Worm (Caenorhabditis elegans) whole organism, midembryonic: Measurements from ENCODE around the gene rnf-113.
A peak's percentile ranks its signal among the peaks of the same experiment; 100 is the strongest.

Experiments used
- T22C8.4 ChIP-seq: fragments of 200-800 bp; sonication (Bioruptor generic); IDR thresholded peaks from 2 replicates; pipeline ENCODE4 v1.3.6; 2022; ENCODE audit warnings: missing genetic modification characterization, missing compliant biosample characterization
- cog-1 ChIP-seq: sonication (generic microtip); optimal IDR thresholded peaks from 2 replicates; lab custom pipeline; 2016; ENCODE audit warnings: missing genetic modification characterization, missing compliant biosample characterization
- flt-1 ChIP-seq: fragments of 200-800 bp; sonication (Bioruptor generic); IDR thresholded peaks from 2 replicates; pipeline ENCODE4 v1.3.6; 2022; ENCODE audit warnings: missing genetic modification characterization, missing compliant biosample characterization
- klf-2 ChIP-seq: fragments of 200-800 bp; sonication (Bioruptor generic); conservative IDR thresholded peaks from 2 replicates; pipeline ENCODE4 v1.3.6; 2022; ENCODE audit warnings: missing genetic modification reagents, missing genetic modification characterization, missing compliant biosample characterization
- med-1 ChIP-seq: sonication (generic microtip); optimal IDR thresholded peaks from 2 replicates; lab custom pipeline; 2017; ENCODE audit warnings: missing genetic modification characterization, mild to moderate bottlenecking, missing compliant biosample characterization, antibody characterized with exemption, missing genetic modification reagents; ENCODE audit not compliant: insufficient read depth
- ref-1 ChIP-seq: fragments of 200-800 bp; sonication (Bioruptor generic); conservative IDR thresholded peaks from 2 replicates; pipeline ENCODE4 v1.3.6; 2022; ENCODE audit warnings: missing genetic modification reagents, missing genetic modification characterization, missing compliant biosample characterization
- tab-1 ChIP-seq: fragments of 200-800 bp; sonication (Bioruptor generic); IDR thresholded peaks from 2 replicates; pipeline ENCODE4 v1.3.6; 2022; ENCODE audit warnings: missing genetic modification characterization, missing compliant biosample characterization
- ztf-23 ChIP-seq: fragments of 200-800 bp; sonication (Bioruptor generic); IDR thresholded peaks from 2 replicates; pipeline ENCODE4 v1.3.6; 2022; ENCODE audit warnings: missing genetic modification reagents, missing genetic modification characterization, missing compliant biosample characterization
- ztf-29 ChIP-seq: fragments of 200-800 bp; sonication (Bioruptor generic); IDR thresholded peaks from 2 replicates; pipeline ENCODE4 v1.3.6; 2022; ENCODE audit warnings: missing genetic modification reagents, missing genetic modification characterization, missing compliant biosample characterization

Gene rnf-113

DNA sequence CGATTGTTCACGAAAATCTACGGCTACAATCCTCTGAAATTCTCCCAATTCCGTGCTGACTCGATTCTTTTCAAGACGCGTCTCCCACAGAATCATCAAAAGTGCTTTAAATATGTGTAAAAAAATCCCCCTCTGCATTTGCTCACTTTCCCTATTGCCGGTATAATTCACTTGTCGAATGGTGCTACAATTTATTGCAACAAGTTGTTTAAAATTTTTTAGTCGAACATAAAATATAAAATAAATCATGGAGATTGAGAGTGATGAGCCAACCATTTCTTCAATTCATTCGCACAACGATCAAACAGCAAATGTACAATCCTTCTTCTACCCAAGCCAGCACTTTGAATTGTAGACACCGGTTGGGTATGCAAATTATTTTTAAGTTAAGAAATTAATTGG is 11.0 kb downstream of the rnf-113 start:
- TF ChIP-seq med-1 (GFP tag; lab: Kevin White, UChicago) (no peak), ztf-29 (GFP tag; lab: Robert Waterston, UW) (no peak), klf-2 (GFP tag; lab: Robert Waterston, UW) (no peak), T22C8.4 (GFP tag; lab: Robert Waterston, UW) (no peak), tab-1 (GFP tag; lab: Robert Waterston, UW) (no peak), ref-1 (no peak), ztf-23 (no peak), flt-1 (GFP tag; lab: Robert Waterston, UW) (no peak), cog-1 (tag; lab: Kevin White, UChicago) (no peak)

DNA sequence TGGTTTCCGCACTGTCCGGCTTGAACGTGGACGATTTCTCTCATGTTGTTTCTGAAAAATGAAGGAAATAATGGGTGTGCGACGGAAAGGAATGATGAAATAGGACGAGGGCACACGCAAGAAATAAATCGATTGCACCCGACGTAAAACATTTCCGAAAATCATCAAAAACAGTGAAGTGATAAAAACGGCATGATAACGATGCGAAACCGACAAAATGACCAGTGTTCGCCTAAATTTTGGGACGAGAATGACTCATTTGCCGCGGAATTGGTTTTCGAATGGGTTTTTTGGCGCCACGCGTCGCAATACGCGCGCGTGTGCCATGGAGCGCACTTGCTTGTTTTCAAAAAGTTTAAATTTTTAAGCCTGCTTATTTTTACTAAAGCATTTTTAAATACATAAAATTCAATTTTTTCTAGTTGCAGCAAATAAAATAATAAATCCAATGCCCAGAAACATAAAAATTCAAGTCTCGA is 15.0 kb downstream of the rnf-113 start, which contains the start of the genes tbb-1 and rib-2:
Gene tbb-1, minus strand, starts transcription at position 51 of the 479 bp plus-strand sequence.
Gene rib-2, plus strand, starts transcription at position 429 of the 479 bp plus-strand sequence.
- TF ChIP-seq med-1 (GFP tag; lab: Kevin White, UChicago) = no peak
- peak; percentile 97 for TF ChIP-seq ztf-23
- no peak for TF ChIP-seq klf-2 (GFP tag; lab: Robert Waterston, UW)

ce11 chrIII:10740518-10740917 is 16.9 kb downstream of the rnf-113 start, which contains the start of gene K01G5.8:
K01G5.8 (minus strand) TSS chrIII:10740772.
- TF ChIP-seq T22C8.4 (GFP tag; lab: Robert Waterston, UW) = no peak
- TF ChIP-seq klf-2 (GFP tag; lab: Robert Waterston, UW) = no peak
- TF ChIP-seq cog-1 (tag; lab: Kevin White, UChicago) = no peak
- TF ChIP-seq tab-1 (GFP tag; lab: Robert Waterston, UW) = no peak
- TF ChIP-seq med-1 (GFP tag; lab: Kevin White, UChicago) = no peak
- TF ChIP-seq ref-1 = no peak
- TF ChIP-seq ztf-29 (GFP tag; lab: Robert Waterston, UW) = no peak
- TF ChIP-seq flt-1 (GFP tag; lab: Robert Waterston, UW) = no peak
- TF ChIP-seq ztf-23 = no peak

DNA sequence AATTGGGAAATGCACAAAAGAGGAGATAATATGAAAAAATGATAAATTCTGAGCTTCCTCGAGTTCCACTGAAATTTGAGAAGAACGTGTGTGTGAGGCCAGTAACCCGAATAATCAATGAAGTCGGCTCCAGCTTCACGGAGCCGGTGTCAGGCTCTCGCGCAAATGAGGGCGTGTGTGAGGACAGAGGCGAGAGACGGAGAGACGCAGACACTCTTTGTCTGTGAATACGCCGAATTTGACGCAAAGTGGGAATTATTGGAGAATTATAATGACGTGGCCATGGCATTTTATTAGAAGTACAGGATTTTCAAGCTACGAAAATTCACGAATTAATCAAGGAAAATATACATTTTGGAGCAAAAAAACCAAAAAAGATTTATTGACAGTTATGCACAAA is 17.5 kb downstream of the rnf-113 start:
- TF ChIP-seq tab-1 (GFP tag; lab: Robert Waterston, UW) (no peak), ztf-29 (GFP tag; lab: Robert Waterston, UW) (no peak), ref-1 (no peak), klf-2 (GFP tag; lab: Robert Waterston, UW) (no peak), cog-1 (tag; lab: Kevin White, UChicago) (no peak), ztf-23 (peak; percentile 83), flt-1 (GFP tag; lab: Robert Waterston, UW) (0 out of 2 replicates have a peak, but pooled peaks have one; percentile 51), T22C8.4 (GFP tag; lab: Robert Waterston, UW) (no peak)

ce11 chrIII:10739455-10739854 is 18.0 kb downstream of the rnf-113 start, which contains the start of gene smap-1:
smap-1 (minus strand) TSS chrIII:10739792.
- TF ChIP-seq flt-1 (GFP tag; lab: Robert Waterston, UW) (no peak), tab-1 (GFP tag; lab: Robert Waterston, UW) (no peak), med-1 (GFP tag; lab: Kevin White, UChicago) (no peak), ztf-23 (no peak), T22C8.4 (GFP tag; lab: Robert Waterston, UW) (no peak), ztf-29 (GFP tag; lab: Robert Waterston, UW) (no peak), cog-1 (tag; lab: Kevin White, UChicago) (no peak), klf-2 (GFP tag; lab: Robert Waterston, UW) (no peak), ref-1 (no peak)

DNA sequence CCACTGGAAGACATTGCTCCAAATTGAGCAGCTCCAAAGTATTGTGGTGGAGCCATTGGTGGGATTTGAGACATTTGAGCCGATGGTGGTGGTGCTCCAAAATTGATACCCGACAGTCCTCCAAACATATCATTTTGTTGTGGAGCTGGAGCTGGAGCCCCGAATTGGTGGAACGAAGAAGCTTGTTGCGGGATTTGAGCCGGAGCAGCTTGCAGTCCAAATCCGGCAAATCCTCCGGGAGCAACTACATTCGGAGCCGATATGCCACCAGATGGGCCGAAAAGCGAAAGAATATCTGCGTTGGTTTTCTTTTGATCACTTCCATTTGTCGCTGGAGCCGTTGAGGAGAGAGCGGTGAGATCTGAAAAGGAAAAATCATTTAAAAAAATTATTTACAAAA is 19.4 kb downstream of the rnf-113 start:
- TF ChIP-seq ref-1 (no peak), flt-1 (GFP tag; lab: Robert Waterston, UW) (no peak), ztf-29 (GFP tag; lab: Robert Waterston, UW) (no peak), cog-1 (tag; lab: Kevin White, UChicago) (no peak), klf-2 (GFP tag; lab: Robert Waterston, UW) (no peak), T22C8.4 (GFP tag; lab: Robert Waterston, UW) (no peak), tab-1 (GFP tag; lab: Robert Waterston, UW) (no peak), ztf-23 (no peak), med-1 (GFP tag; lab: Kevin White, UChicago) (no peak)

ce11 chrIII:10736322-10736985 is 21.0 kb downstream of the rnf-113 start:
- TF ChIP-seq ztf-29 (GFP tag; lab: Robert Waterston, UW) = no peak
- no peak for TF ChIP-seq ztf-23
- TF ChIP-seq ref-1 = no peak
- TF ChIP-seq med-1 (GFP tag; lab: Kevin White, UChicago) = no peak
- no peak for TF ChIP-seq T22C8.4 (GFP tag; lab: Robert Waterston, UW)
- TF ChIP-seq flt-1 (GFP tag; lab: Robert Waterston, UW) = no peak

DNA sequence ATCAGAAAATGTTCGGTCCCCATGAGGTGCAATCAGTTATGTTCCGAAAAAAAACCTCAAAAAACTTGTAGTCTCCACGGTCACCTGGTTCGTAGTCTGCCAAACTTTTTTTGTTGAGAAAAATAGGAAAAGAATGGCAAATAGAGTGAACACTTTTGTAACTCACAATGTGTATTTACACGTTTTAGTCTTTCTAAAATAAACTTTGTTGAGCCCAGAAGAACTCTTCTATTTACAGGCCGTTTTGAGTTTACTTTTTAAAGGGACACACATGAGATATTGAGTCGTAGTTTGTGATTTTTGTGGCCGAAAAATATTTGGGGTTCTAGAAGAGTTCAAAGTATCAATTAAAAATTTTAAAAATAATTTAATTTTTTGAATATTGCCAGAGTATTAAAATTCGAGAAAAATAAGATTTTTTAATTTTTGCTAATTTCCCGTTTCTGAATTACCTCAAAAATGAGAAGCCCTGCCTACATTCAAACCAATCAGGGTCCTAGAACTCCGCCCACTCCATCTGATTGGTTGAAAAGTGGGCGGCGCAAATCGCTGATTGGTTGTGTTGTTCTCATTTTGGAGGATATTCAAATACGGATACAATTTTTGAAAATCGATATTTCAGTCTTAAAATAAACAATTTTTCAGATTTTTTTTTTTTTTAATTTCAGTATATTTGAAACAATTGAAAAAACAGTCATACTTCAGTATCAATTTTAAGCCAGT is 22.8 kb downstream of the rnf-113 start:
- TF ChIP-seq ztf-23 (no peak), tab-1 (GFP tag; lab: Robert Waterston, UW) (no peak), cog-1 (tag; lab: Kevin White, UChicago) (no peak), flt-1 (GFP tag; lab: Robert Waterston, UW) (no peak)

DNA sequence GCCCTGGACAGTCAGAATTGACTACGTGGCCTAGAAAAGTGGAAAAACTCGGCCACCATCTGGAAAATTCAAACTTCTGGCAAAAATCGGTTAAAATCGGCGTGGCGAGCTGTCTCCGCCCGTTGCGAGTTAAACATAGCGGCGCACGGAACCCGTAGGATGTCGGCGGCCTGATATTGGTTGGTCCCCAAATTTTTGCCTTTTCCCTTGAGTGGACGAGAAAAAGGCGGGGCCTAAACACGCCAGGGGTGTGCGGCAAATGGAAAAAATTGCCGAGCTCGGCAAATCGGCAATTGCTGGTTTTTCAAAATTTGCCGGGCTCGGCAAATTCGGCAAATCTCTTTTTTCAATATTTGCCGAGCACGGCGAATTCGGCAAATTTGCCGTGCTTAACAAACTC is 24.1 kb downstream of the rnf-113 start:
- TF ChIP-seq ztf-23 = no peak
- no peak for TF ChIP-seq med-1 (GFP tag; lab: Kevin White, UChicago)
- TF ChIP-seq cog-1 (tag; lab: Kevin White, UChicago) = no peak
- TF ChIP-seq ref-1 = no peak
- no peak for TF ChIP-seq tab-1 (GFP tag; lab: Robert Waterston, UW)
- TF ChIP-seq ztf-29 (GFP tag; lab: Robert Waterston, UW) = no peak
- TF ChIP-seq flt-1 (GFP tag; lab: Robert Waterston, UW) = no peak
- no peak for TF ChIP-seq klf-2 (GFP tag; lab: Robert Waterston, UW)
- TF ChIP-seq T22C8.4 (GFP tag; lab: Robert Waterston, UW) = no peak
